Worm (Caenorhabditis elegans): Measurements from ENCODE around the gene mrpl-20.

mrpl-20 gene

ce11 chrII:13334966-13335698 lies 2.9 kb upstream of the mrpl-20 start:
- TF ChIP-seq pqm-1 (tag; optimal IDR thresholded peaks at IDR 0.05) (no peak), zfp-3 (GFP tag; conservative IDR thresholded peaks at IDR 0.05) (0 out of 2 replicates have a peak, but pooled peaks have one; percentile 18), skn-1 (tag; optimal IDR thresholded peaks at IDR 0.05) (no peak), snpc-4 (tag; optimal IDR thresholded peaks at IDR 0.05) (no peak), F26F4.8 (GFP tag; conservative IDR thresholded peaks at IDR 0.05) (no peak), nhr-41 (GFP tag; IDR thresholded peaks at IDR 0.05) (peak; percentile 96), fos-1 (tag; optimal IDR thresholded peaks at IDR 0.05) (no peak), aha-1 (tag) (peak; percentile 99), ctbp-1 (GFP tag; IDR thresholded peaks at IDR 0.05) (peak; percentile 94), fkh-10 (GFP tag; optimal IDR thresholded peaks at IDR 0.05) (peak; percentile 73), F44E2.7 (GFP tag; IDR thresholded peaks at IDR 0.05) (no peak), zag-1 (tag; optimal IDR thresholded peaks at IDR 0.05) (peak; percentile 9), mdt-29 (GFP tag; IDR thresholded peaks at IDR 0.05) (no peak), zfp-2 (tag; optimal IDR thresholded peaks at IDR 0.05) (peak; percentile 15), ZK546.5 (tag; optimal IDR thresholded peaks at IDR 0.05) (no peak), nhr-102 (tag; optimal IDR thresholded peaks at IDR 0.05) (peak; percentile 56), egl-43 (GFP tag; IDR thresholded peaks at IDR 0.05) (peak; percentile 80; the same call in 1 of the 2 replicates), nhr-42 (GFP tag; IDR thresholded peaks at IDR 0.05) (no peak), nhr-6 (tag; optimal IDR thresholded peaks at IDR 0.05) (peak; percentile 35), vab-7 (GFP tag; IDR thresholded peaks at IDR 0.05) (no peak), R02D3.7 (tag; optimal IDR thresholded peaks at IDR 0.05) (no peak), nhr-28 (tag; optimal IDR thresholded peaks at IDR 0.05) (peak; percentile 93), nhr-11 (tag; optimal IDR thresholded peaks at IDR 0.05) (peak; percentile 81), ces-1 (GFP tag; optimal IDR thresholded peaks at IDR 0.05) (no peak), spr-1 (tag; optimal IDR thresholded peaks at IDR 0.05) (peak; percentile 78), zip-11 (GFP tag; IDR thresholded peaks at IDR 0.05) (no peak), F37D6.2 (tag; optimal IDR thresholded peaks at IDR 0.05) (peak; percentile 81), Y75B8A.6 (GFP tag; IDR thresholded peaks at IDR 0.05) (no peak), lsy-2 (tag; optimal IDR thresholded peaks at IDR 0.05) (peak; percentile 76 to 77), dmd-6 (GFP tag; IDR thresholded peaks at IDR 0.05) (peak; percentile 75), dpl-1 (GFP tag; optimal IDR thresholded peaks at IDR 0.05) (peak; percentile 48), daf-8 (GFP tag; IDR thresholded peaks at IDR 0.05) (no peak), F49E8.2 (tag; optimal IDR thresholded peaks at IDR 0.05; ENCODE audit: borderline replicate concordance) (no peak), daf-19 (GFP tag; conservative IDR thresholded peaks at IDR 0.05) (no peak), lin-13 (GFP tag; optimal IDR thresholded peaks at IDR 0.05) (peak; percentile 5), T20F7.1 (GFP tag; optimal IDR thresholded peaks at IDR 0.05) (peak; percentile 85), ceh-44 (GFP tag; IDR thresholded peaks at IDR 0.05) (no peak), lin-38 (GFP tag; IDR thresholded peaks at IDR 0.05) (peak; percentile 38; the same call in 1 of the 2 replicates), mdl-1 (tag; optimal IDR thresholded peaks at IDR 0.05) (peak; percentile 60 to 82), ama-1 (optimal IDR thresholded peaks at IDR 0.05) (no peak), set-16 (GFP tag; IDR thresholded peaks at IDR 0.05) (peak; percentile 91), ztf-7 (tag; optimal IDR thresholded peaks at IDR 0.05) (no peak), cey-2 (tag; optimal IDR thresholded peaks at IDR 0.05; ENCODE audit: borderline replicate concordance, insufficient read depth) (no peak), ceh-62 (tag; optimal IDR thresholded peaks at IDR 0.05) (no peak), dmd-8 (GFP tag; IDR thresholded peaks at IDR 0.05) (no peak), sdz-12 (GFP tag; optimal IDR thresholded peaks at IDR 0.05) (no peak), lin-15B (tag; optimal IDR thresholded peaks at IDR 0.05) (no peak), ceh-32 (tag; optimal IDR thresholded peaks at IDR 0.05; ENCODE audit: poor library complexity) (peak; percentile 60), lir-3 (tag; optimal IDR thresholded peaks at IDR 0.05) (no peak), ceh-28 (tag; optimal IDR thresholded peaks at IDR 0.05) (peak; percentile 84), Y48G9A.11 (GFP tag; IDR thresholded peaks at IDR 0.05) (no peak), unc-39 (tag; optimal IDR thresholded peaks at IDR 0.05) (no peak)
